Worm (Caenorhabditis elegans): ENCODE results near the gene ubc-15.

Gene ubc-15

ce11 chrII:2922359-2922758 lies 9.0 kb upstream of the ubc-15 start:
- no peak for TF ChIP-seq daf-16 (GFP tag; optimal IDR thresholded peaks at IDR 0.05)
- TF ChIP-seq daf-16 (tag; optimal IDR thresholded peaks at IDR 0.05): peak; percentile 33
- peak; percentile 10; the same call in 1 of the 2 replicates for TF ChIP-seq lin-1 (GFP tag; IDR thresholded peaks at IDR 0.05)
- no peak for TF ChIP-seq F10B5.3 (tag; optimal IDR thresholded peaks at IDR 0.05)
- TF ChIP-seq ceh-28 (tag; optimal IDR thresholded peaks at IDR 0.05): no peak
- TF ChIP-seq D1046.2 (GFP tag; IDR thresholded peaks at IDR 0.05): no peak
- no peak for TF ChIP-seq ceh-32 (tag; optimal IDR thresholded peaks at IDR 0.05; ENCODE audit: poor library complexity)
- no peak for TF ChIP-seq cey-2 (tag; optimal IDR thresholded peaks at IDR 0.05; ENCODE audit: borderline replicate concordance, insufficient read depth)
- TF ChIP-seq hlh-30 (tag; optimal IDR thresholded peaks at IDR 0.05; ENCODE audit: insufficient read depth): peak; percentile 45
- no peak for TF ChIP-seq T20F7.1 (GFP tag; optimal IDR thresholded peaks at IDR 0.05)
- no peak for TF ChIP-seq mdl-1 (tag; optimal IDR thresholded peaks at IDR 0.05)
- TF ChIP-seq nhr-237 (tag; optimal IDR thresholded peaks at IDR 0.05): no peak
- no peak for TF ChIP-seq nhr-25 (tag; optimal IDR thresholded peaks at IDR 0.05; ENCODE audit: borderline replicate concordance, insufficient read depth)
- TF ChIP-seq ama-1 (optimal IDR thresholded peaks at IDR 0.05): no peak
- no peak for TF ChIP-seq madf-9 (GFP tag; conservative IDR thresholded peaks at IDR 0.05)
- peak in 1 of 2 experiments; percentile 3 for TF ChIP-seq hif-1 (tag; optimal IDR thresholded peaks at IDR 0.05)
- TF ChIP-seq ceh-62 (tag; optimal IDR thresholded peaks at IDR 0.05): no peak
- TF ChIP-seq dve-1 (tag; optimal IDR thresholded peaks at IDR 0.05; ENCODE audit: insufficient read depth): peak; percentile 57
- TF ChIP-seq rbr-2 (tag; optimal IDR thresholded peaks at IDR 0.05): no peak
- TF ChIP-seq zag-1 (tag; optimal IDR thresholded peaks at IDR 0.05): no peak
- no peak for TF ChIP-seq zip-2 (tag; optimal IDR thresholded peaks at IDR 0.05)
- TF ChIP-seq aha-1 (tag): no peak
- TF ChIP-seq F37D6.2 (tag; optimal IDR thresholded peaks at IDR 0.05): no peak
- TF ChIP-seq php-3 (GFP tag; IDR thresholded peaks at IDR 0.05): no peak
- no peak for TF ChIP-seq ceh-44 (GFP tag; IDR thresholded peaks at IDR 0.05)
- no peak for TF ChIP-seq ceh-20 (GFP tag; IDR thresholded peaks at IDR 0.05)
- no peak for TF ChIP-seq Y5F2A.4 (GFP tag; optimal IDR thresholded peaks at IDR 0.05)
- no peak for TF ChIP-seq mes-2 (tag; optimal IDR thresholded peaks at IDR 0.05; ENCODE audit: poor library complexity, severe bottlenecking)
- peak; percentile 41 for TF ChIP-seq dmd-6 (GFP tag; IDR thresholded peaks at IDR 0.05)
- TF ChIP-seq nhr-111 (GFP tag; optimal IDR thresholded peaks at IDR 0.05): no peak
- no peak for TF ChIP-seq nhr-6 (tag; optimal IDR thresholded peaks at IDR 0.05)
- no peak for TF ChIP-seq nhr-41 (GFP tag; IDR thresholded peaks at IDR 0.05)
- TF ChIP-seq hlh-11 (tag; optimal IDR thresholded peaks at IDR 0.05): peak; percentile 49
- no peak for TF ChIP-seq lim-7 (GFP tag; IDR thresholded peaks at IDR 0.05)
- no peak for TF ChIP-seq egl-27 (tag; optimal IDR thresholded peaks at IDR 0.05)
- no peak for TF ChIP-seq Y75B8A.6 (GFP tag; IDR thresholded peaks at IDR 0.05)
- no peak for TF ChIP-seq saeg-2 (GFP tag; IDR thresholded peaks at IDR 0.05)
- TF ChIP-seq ZK546.5 (tag; optimal IDR thresholded peaks at IDR 0.05): no peak
- TF ChIP-seq tag-97 (GFP tag; IDR thresholded peaks at IDR 0.05): no peak
- no peak for TF ChIP-seq nhr-42 (GFP tag; IDR thresholded peaks at IDR 0.05)
- TF ChIP-seq skn-1 (tag; optimal IDR thresholded peaks at IDR 0.05): no peak
- TF ChIP-seq lsy-2 (tag; optimal IDR thresholded peaks at IDR 0.05): no peak
- TF ChIP-seq daf-8 (GFP tag; IDR thresholded peaks at IDR 0.05): no peak
- TF ChIP-seq pqm-1 (tag; optimal IDR thresholded peaks at IDR 0.05): peak; percentile 41
- TF ChIP-seq nhr-28 (tag; optimal IDR thresholded peaks at IDR 0.05): peak; percentile 17
- TF ChIP-seq unc-62 (GFP tag; optimal IDR thresholded peaks at IDR 0.05 in 1 of 2): no peak
- TF ChIP-seq unc-62 (tag; optimal IDR thresholded peaks at IDR 0.05): no peak
- TF ChIP-seq tra-1 (GFP tag; IDR thresholded peaks at IDR 0.05): no peak
